Fruit fly (Drosophila melanogaster) whole organism, embryonic: ENCODE results near the gene CG3078.

Experiments used
- B-H1 ChIP-seq: fragments of 200-800 bp; sonication (Bioruptor generic); IDR thresholded peaks from 3 replicates; pipeline ENCODE4 v1.3.6; 2022; ENCODE audit warnings: missing biosample characterization, missing genetic modification characterization
- Blimp-1 ChIP-seq: fragments of 200-800 bp; sonication (Bioruptor generic); optimal IDR thresholded peaks from 3 replicates; lab custom pipeline; 2018; ENCODE audit warnings: missing biosample characterization, missing genetic modification characterization, mild to moderate bottlenecking, moderate library complexity, missing genetic modification reagents
- CG10462 ChIP-seq: fragments of 200-800 bp; sonication (Bioruptor generic); optimal IDR thresholded peaks from 2 replicates; lab custom pipeline; 2016; ENCODE audit warnings: missing biosample characterization, missing genetic modification characterization
- CG11696 ChIP-seq: fragments of 200-800 bp; sonication (Bioruptor generic); IDR thresholded peaks from 2 replicates; pipeline ENCODE4 v1.3.6; 2022; ENCODE audit warnings: missing biosample characterization, missing genetic modification characterization
- CG12219 ChIP-seq: fragments of 200-800 bp; sonication (Bioruptor generic); optimal IDR thresholded peaks from 3 replicates; lab custom pipeline; 2018; ENCODE audit warnings: missing biosample characterization, mild to moderate bottlenecking, missing genetic modification characterization
- CG12299 ChIP-seq: fragments of 200-800 bp; sonication (Bioruptor generic); optimal IDR thresholded peaks from 2 replicates; lab custom pipeline; 2018; ENCODE audit warnings: missing biosample characterization, mild to moderate bottlenecking, missing genetic modification characterization
- CG13123 ChIP-seq: fragments of 200-800 bp; sonication (Bioruptor generic); optimal IDR thresholded peaks from 2 replicates; lab custom pipeline; 2016; ENCODE audit warnings: missing biosample characterization, missing genetic modification characterization
- CG13287 ChIP-seq: fragments of 200-800 bp; sonication (Bioruptor generic); IDR thresholded peaks from 2 replicates; pipeline ENCODE4 v1.3.6; 2022; ENCODE audit warnings: missing biosample characterization, missing genetic modification characterization; ENCODE audit not compliant: partially characterized antibody
- CG1529 ChIP-seq: fragments of 200-800 bp; sonication (Bioruptor generic); optimal IDR thresholded peaks from 3 replicates; lab custom pipeline; 2018; ENCODE audit warnings: missing biosample characterization, missing genetic modification characterization
- CG16813 ChIP-seq: fragments of 200-800 bp; sonication (Bioruptor generic); IDR thresholded peaks from 3 replicates; pipeline ENCODE4 v1.3.6; 2022; ENCODE audit warnings: missing biosample characterization, missing genetic modification characterization; ENCODE audit not compliant: partially characterized antibody
- CG17361 ChIP-seq: fragments of 200-800 bp; sonication (Bioruptor generic); IDR thresholded peaks from 3 replicates; pipeline ENCODE4 v1.3.6; 2022; ENCODE audit warnings: missing biosample characterization, missing genetic modification characterization
- CG17568 ChIP-seq: fragments of 200-800 bp; sonication (Bioruptor generic); optimal IDR thresholded peaks from 2 replicates; lab custom pipeline; 2018; ENCODE audit warnings: missing biosample characterization, mild to moderate bottlenecking, missing genetic modification characterization, moderate library complexity
- CG18476 ChIP-seq: fragments of 200-800 bp; sonication (Bioruptor generic); optimal IDR thresholded peaks from 2 replicates; lab custom pipeline; 2016; ENCODE audit warnings: missing biosample characterization, mild to moderate bottlenecking, missing genetic modification characterization
- CG30403 ChIP-seq: fragments of 200-800 bp; sonication (Bioruptor generic); optimal IDR thresholded peaks from 3 replicates; lab custom pipeline; 2016; ENCODE audit warnings: missing biosample characterization, missing genetic modification characterization
- CG7786 ChIP-seq: fragments of 200-800 bp; sonication (Bioruptor generic); optimal IDR thresholded peaks from 2 replicates; lab custom pipeline; 2016; ENCODE audit warnings: missing biosample characterization, missing genetic modification characterization
- CG7839 ChIP-seq: fragments of 200-800 bp; sonication (Bioruptor generic); optimal IDR thresholded peaks from 3 replicates; lab custom pipeline; 2018; ENCODE audit warnings: missing biosample characterization, mild to moderate bottlenecking, missing genetic modification characterization, moderate library complexity
- CG8089 ChIP-seq: fragments of 200-800 bp; sonication (Bioruptor generic); optimal IDR thresholded peaks from 3 replicates; lab custom pipeline; 2016; ENCODE audit warnings: missing biosample characterization, missing genetic modification characterization
- CG8478 ChIP-seq: fragments of >200 bp; optimal IDR thresholded peaks from 2 replicates; lab custom pipeline; 2018
- CTCF ChIP-seq: fragments of 200-800 bp; sonication (Bioruptor generic); optimal IDR thresholded peaks from 2 replicates; lab custom pipeline; 2017; ENCODE audit warnings: missing biosample characterization, mild to moderate bottlenecking, missing genetic modification characterization, moderate library complexity
- D ChIP-seq, 2 experiments: fragments of 200-800 bp in 1 of 2; fragments of >200 bp in 1 of 2; sonication (Bioruptor generic) in 1 of 2; optimal IDR thresholded peaks; 2 replicates in 1 of 2; 3 replicates in 1 of 2; lab custom pipeline; 2017; ENCODE audit warnings: mild to moderate bottlenecking in 1 of 2, missing biosample characterization in 1 of 2, missing genetic modification characterization in 1 of 2, missing genetic modification reagents in 1 of 2
- Dip2 ChIP-seq: fragments of 200-800 bp; sonication (Bioruptor generic); IDR thresholded peaks from 2 replicates; pipeline ENCODE4 v1.3.6; 2022; ENCODE audit warnings: missing biosample characterization, missing genetic modification characterization
- Dll ChIP-seq: fragments of 200-800 bp; sonication (Bioruptor generic); IDR thresholded peaks from 4 replicates; pipeline ENCODE4 v1.3.6; 2022; ENCODE audit warnings: missing biosample characterization, missing genetic modification characterization; ENCODE audit not compliant: partially characterized antibody
- Doc2 ChIP-seq: fragments of 200-800 bp; sonication (Bioruptor generic); IDR thresholded peaks from 2 replicates; pipeline ENCODE4 v1.3.6; 2022; ENCODE audit warnings: missing biosample characterization, missing genetic modification characterization
- Dp ChIP-seq: fragments of 200-800 bp; sonication (Bioruptor generic); optimal IDR thresholded peaks from 2 replicates; lab custom pipeline; 2018; ENCODE audit warnings: missing biosample characterization, mild to moderate bottlenecking, missing genetic modification characterization, moderate library complexity
- Ets65A ChIP-seq: fragments of 200-800 bp; sonication (Bioruptor generic); peaks from one replicate; lab custom pipeline; 2016; ENCODE audit warnings: missing biosample characterization, missing genetic modification characterization
- Fer2 ChIP-seq: fragments of 200-800 bp; sonication (Bioruptor generic); optimal IDR thresholded peaks from 2 replicates; lab custom pipeline; 2018; ENCODE audit warnings: missing biosample characterization, mild to moderate bottlenecking, missing genetic modification characterization, moderate library complexity
- Hand ChIP-seq: fragments of 200-800 bp; sonication (Bioruptor generic); optimal IDR thresholded peaks from 2 replicates; lab custom pipeline; 2017; ENCODE audit warnings: mild to moderate bottlenecking, missing biosample characterization, missing genetic modification reagents, missing genetic modification characterization
- Mad ChIP-seq: fragments of 200-800 bp; sonication (Bioruptor generic); optimal IDR thresholded peaks from 2 replicates; lab custom pipeline; 2016; ENCODE audit warnings: missing biosample characterization, missing genetic modification characterization
- Med ChIP-seq: fragments of 200-800 bp; sonication (Bioruptor generic); peaks from one replicate; lab custom pipeline; 2016; ENCODE audit warnings: missing biosample characterization, missing genetic modification characterization, mild to moderate bottlenecking, inconsistent platforms, moderate library complexity
- NFAT ChIP-seq: fragments of 200-800 bp; sonication (Bioruptor generic); IDR thresholded peaks from 2 replicates; pipeline ENCODE4 v1.3.6; 2022; ENCODE audit warnings: missing biosample characterization, missing genetic modification characterization
- Sox102F ChIP-seq: fragments of 200-800 bp; sonication (Bioruptor generic); optimal IDR thresholded peaks from 2 replicates; lab custom pipeline; 2018; ENCODE audit warnings: missing biosample characterization, mild to moderate bottlenecking, missing genetic modification characterization, moderate library complexity
- Sry-δ ChIP-seq: fragments of 200-800 bp; sonication (Bioruptor generic); optimal IDR thresholded peaks from 2 replicates; lab custom pipeline; 2016; ENCODE audit warnings: missing biosample characterization, missing genetic modification characterization
- ash1 ChIP-seq: fragments of 200-800 bp; sonication (Bioruptor generic); optimal IDR thresholded peaks from 2 replicates; lab custom pipeline; 2018; ENCODE audit warnings: missing biosample characterization, mild to moderate bottlenecking, missing genetic modification characterization
- cas ChIP-seq: fragments of 200-800 bp; sonication (Bioruptor generic); IDR thresholded peaks from 2 replicates; pipeline ENCODE4 v1.3.6; 2022; ENCODE audit warnings: missing biosample characterization, missing genetic modification characterization
- fd64A ChIP-seq: fragments of 200-800 bp; sonication (Bioruptor generic); optimal IDR thresholded peaks from 3 replicates; lab custom pipeline; 2018; ENCODE audit warnings: missing biosample characterization, mild to moderate bottlenecking, missing genetic modification characterization
- gce ChIP-seq: fragments of 200-800 bp; sonication (Bioruptor generic); IDR thresholded peaks from 3 replicates; pipeline ENCODE4 v1.3.6; 2022; ENCODE audit warnings: missing biosample characterization, missing genetic modification characterization
- hb ChIP-seq: fragments of 200-800 bp; sonication (Bioruptor generic); IDR thresholded peaks from 3 replicates; pipeline ENCODE4 v1.3.6; 2022; ENCODE audit warnings: missing biosample characterization, missing genetic modification characterization; ENCODE audit not compliant: partially characterized antibody
- hbn ChIP-seq: fragments of 200-800 bp; sonication (Bioruptor generic); IDR thresholded peaks from 2 replicates; pipeline ENCODE4 v1.3.6; 2022; ENCODE audit warnings: missing biosample characterization, missing genetic modification characterization; ENCODE audit not compliant: partially characterized antibody
- hkb ChIP-seq, 2 experiments: fragments of 200-800 bp in 1 of 2; fragments of >200 bp in 1 of 2; sonication (Bioruptor generic) in 1 of 2; IDR thresholded peaks in 1 of 2; optimal IDR thresholded peaks in 1 of 2; 2 replicates each; pipeline versions ENCODE4 v1.3.6 to Lab custom; 2017 to 2022; ENCODE audit warnings: missing biosample characterization in 1 of 2, missing genetic modification characterization in 1 of 2
- kah ChIP-seq: fragments of 200-800 bp; sonication (Bioruptor generic); optimal IDR thresholded peaks from 2 replicates; lab custom pipeline; 2018; ENCODE audit warnings: missing biosample characterization, mild to moderate bottlenecking, missing genetic modification characterization
- knrl ChIP-seq: fragments of 200-800 bp; sonication (Bioruptor generic); IDR thresholded peaks from 3 replicates; pipeline ENCODE4 v1.3.6; 2022; ENCODE audit warnings: missing biosample characterization, missing genetic modification characterization; ENCODE audit not compliant: partially characterized antibody
- lola ChIP-seq, 3 experiments: fragments of >200 bp in 2 of 3; fragments of 200-800 bp in 1 of 3; sonication (Bioruptor generic) in 1 of 3; optimal IDR thresholded peaks; 2 replicates each; lab custom pipeline; 2017 to 2019; ENCODE audit warnings: missing biosample characterization in 3 of 3, missing genetic modification characterization in 3 of 3, mild to moderate bottlenecking in 1 of 3, moderate library complexity in 1 of 3
- maf-S ChIP-seq: fragments of 200-800 bp; sonication (Bioruptor generic); optimal IDR thresholded peaks from 2 replicates; lab custom pipeline; 2016; ENCODE audit warnings: missing biosample characterization, missing genetic modification characterization
- nom ChIP-seq: fragments of 200-800 bp; sonication (Bioruptor generic); optimal IDR thresholded peaks from 2 replicates; lab custom pipeline; 2017; ENCODE audit warnings: missing biosample characterization, missing genetic modification characterization, mild to moderate bottlenecking, moderate library complexity, missing genetic modification reagents
- onecut ChIP-seq: fragments of 200-800 bp; sonication (Bioruptor generic); IDR thresholded peaks from 2 replicates; pipeline ENCODE4 v1.3.6; 2022; ENCODE audit warnings: missing biosample characterization, missing genetic modification characterization
- peb ChIP-seq: fragments of 200-800 bp; sonication (Bioruptor generic); IDR thresholded peaks from 2 replicates; pipeline ENCODE4 v1.3.6; 2022; ENCODE audit warnings: missing biosample characterization, missing genetic modification characterization
- sim ChIP-seq: fragments of 200-800 bp; sonication (Bioruptor generic); IDR thresholded peaks from 2 replicates; pipeline ENCODE4 v1.3.6; 2022; ENCODE audit warnings: missing biosample characterization, missing genetic modification characterization
- sna ChIP-seq: fragments of 200-800 bp; sonication (Bioruptor generic); IDR thresholded peaks from 2 replicates; pipeline ENCODE4 v1.3.6; 2022; ENCODE audit warnings: missing biosample characterization, missing genetic modification characterization; ENCODE audit not compliant: partially characterized antibody
- tio ChIP-seq: fragments of 200-800 bp; sonication (Bioruptor generic); optimal IDR thresholded peaks from 2 replicates; lab custom pipeline; 2017; ENCODE audit warnings: missing biosample characterization, missing genetic modification characterization, inconsistent platforms
- trem ChIP-seq: fragments of 200-800 bp; optimal IDR thresholded peaks from 3 replicates; lab custom pipeline; 2019; ENCODE audit warnings: missing biosample characterization, mild to moderate bottlenecking, missing genetic modification characterization, moderate library complexity

CG3078 gene

dm6 chrX:2225138-2225537 lies 34.5 kb downstream of the CG3078 start, which contains the start of gene pcx:
pcx (plus strand) TSS chrX:2225296.
- TF ChIP-seq CG7839 (no peak), CG11696 (GFP tag; lab: Robert Waterston, UW) (no peak), hbn (GFP tag; lab: Robert Waterston, UW) (peak; percentile 27; the same call in 1 of the 2 replicates), lola (GFP tag; optimal IDR thresholded peaks at IDR 0.05; lab: Kevin White, UChicago) (no peak), B-H1 (GFP tag; lab: Robert Waterston, UW) (no peak), CTCF (no peak), peb (GFP tag; lab: Robert Waterston, UW) (no peak), Mad (GFP tag; lab: Kevin White, UChicago) (no peak), maf-S (GFP tag; lab: Kevin White, UChicago) (no peak), Doc2 (no peak), CG16813 (GFP tag; lab: Robert Waterston, UW) (peak; percentile 55), Dip2 (GFP tag; lab: Robert Waterston, UW) (no peak), NFAT (GFP tag; lab: Robert Waterston, UW) (no peak), CG30403 (GFP tag; lab: Kevin White, UChicago) (no peak), sna (GFP tag; lab: Robert Waterston, UW) (0 out of 2 replicates have a peak, but pooled peaks have one; percentile 41), trem (tag; lab: Kevin White, UChicago) (no peak), Dp (peak; percentile 70), CG17361 (GFP tag; lab: Robert Waterston, UW) (no peak), CG13287 (GFP tag; lab: Robert Waterston, UW) (peak; percentile 71), gce (no peak), sim (GFP tag; lab: Robert Waterston, UW) (no peak), Blimp-1 (GFP tag; lab: Kevin White, UChicago) (no peak), CG7786 (GFP tag; lab: Kevin White, UChicago) (no peak), CG10462 (no peak), ash1 (GFP tag; lab: Kevin White, UChicago) (no peak), Dll (GFP tag; lab: Robert Waterston, UW) (peak; percentile 56; the same call in 1 of the 4 replicates), CG13123 (GFP tag; lab: Kevin White, UChicago) (no peak), CG8089 (GFP tag; lab: Kevin White, UChicago) (no peak), CG8478 (lab: Kevin White, UChicago) (no peak), Sry-δ (GFP tag; lab: Kevin White, UChicago) (peak; percentile 49), CG1529 (GFP tag; lab: Kevin White, UChicago) (no peak), CG12299 (tag; lab: Kevin White, UChicago) (no peak), cas (GFP tag; lab: Robert Waterston, UW) (no peak), onecut (GFP tag; lab: Robert Waterston, UW) (no peak), CG18476 (GFP tag; lab: Kevin White, UChicago) (no peak), CG17568 (no peak), tio (GFP tag; lab: Kevin White, UChicago) (no peak), kah (GFP tag; lab: Kevin White, UChicago) (no peak), hb (GFP tag; lab: Robert Waterston, UW) (peak; percentile 44; the same call in 1 of the 3 replicates), fd64A (GFP tag; lab: Kevin White, UChicago) (no peak), Hand (GFP tag; lab: Kevin White, UChicago) (no peak), Med (GFP tag; lab: Kevin White, UChicago) (peak; percentile 28), hkb (optimal IDR thresholded peaks at IDR 0.05; lab: Kevin White, UChicago) (no peak), hkb (GFP tag; IDR thresholded peaks at IDR 0.05; lab: Robert Waterston, UW) (no peak), CG12219 (GFP tag; lab: Kevin White, UChicago) (no peak), knrl (GFP tag; lab: Robert Waterston, UW) (peak; percentile 54; the same call in 2 of the 3 replicates), Fer2 (tag; lab: Kevin White, UChicago) (no peak), nom (no peak), Sox102F (GFP tag; lab: Kevin White, UChicago) (no peak), D (optimal IDR thresholded peaks at IDR 0.05; lab: Kevin White, UChicago) (no peak), D (GFP tag; optimal IDR thresholded peaks at IDR 0.05; lab: Kevin White, UChicago) (no peak), Ets65A (GFP tag; lab: Kevin White, UChicago) (no peak)
